Worm (Caenorhabditis elegans): ENCODE data around the gene F13A7.14.

The F13A7.14 gene

DNA sequence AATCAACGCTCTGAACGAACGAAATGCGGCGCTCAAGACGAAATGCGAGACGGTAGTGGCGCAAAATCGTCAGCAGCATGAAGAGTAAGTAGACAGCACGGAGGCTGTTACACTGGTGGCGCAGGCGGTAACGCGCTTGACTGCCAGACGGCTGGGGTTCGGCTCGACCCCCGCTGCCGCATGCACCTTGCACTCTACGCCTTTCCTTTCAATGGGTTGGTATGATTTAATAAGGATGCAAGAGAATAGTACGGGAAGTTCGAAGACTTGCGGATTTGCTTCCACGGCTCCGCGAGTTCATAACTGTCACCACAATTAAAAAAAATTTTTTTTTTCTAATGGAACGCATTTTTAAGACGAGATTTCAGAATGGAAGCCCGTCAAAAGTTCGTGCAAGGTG, 31.7 kb upstream of the F13A7.14 start (continued):
- TF ChIP-seq zag-1 (tag; optimal IDR thresholded peaks at IDR 0.05): no peak
- no peak for TF ChIP-seq egl-27 (tag; optimal IDR thresholded peaks at IDR 0.05)
- TF ChIP-seq fkh-10 (GFP tag; optimal IDR thresholded peaks at IDR 0.05): no peak
- TF ChIP-seq sox-4 (tag; optimal IDR thresholded peaks at IDR 0.05): no peak
- peak; percentile 53 for TF ChIP-seq unc-130 (tag; optimal IDR thresholded peaks at IDR 0.05)
- peak; percentile 20 for TF ChIP-seq C04F5.9 (tag; optimal IDR thresholded peaks at IDR 0.05)
- TF ChIP-seq ama-1 (optimal IDR thresholded peaks at IDR 0.05): no peak
- no peak for TF ChIP-seq lir-3 (tag; optimal IDR thresholded peaks at IDR 0.05; ENCODE audit: poor library complexity)
- no peak for TF ChIP-seq ces-1 (GFP tag; optimal IDR thresholded peaks at IDR 0.05)
- TF ChIP-seq lin-14 (GFP tag; optimal IDR thresholded peaks at IDR 0.05): no peak
- TF ChIP-seq ztf-4 (tag; optimal IDR thresholded peaks at IDR 0.05): no peak
- peak; percentile 7 for TF ChIP-seq F16B12.6 (tag; optimal IDR thresholded peaks at IDR 0.05)
- no peak for TF ChIP-seq hlh-4 (tag; optimal IDR thresholded peaks at IDR 0.05)
- peak; percentile 59 to 76 (median 61) for TF ChIP-seq ceh-82 (tag; optimal IDR thresholded peaks at IDR 0.05)
- TF ChIP-seq nhr-12 (tag; optimal IDR thresholded peaks at IDR 0.05): no peak
- no peak for TF ChIP-seq ceh-88 (GFP tag; IDR thresholded peaks at IDR 0.05)
- TF ChIP-seq fkh-4 (tag; optimal IDR thresholded peaks at IDR 0.05; ENCODE audit: borderline replicate concordance): no peak
- no peak for TF ChIP-seq nhr-237 (tag; optimal IDR thresholded peaks at IDR 0.05)
- 0 out of 2 replicates have a peak, but pooled peaks have one; percentile 40 for TF ChIP-seq grh-1 (GFP tag; IDR thresholded peaks at IDR 0.05)
- peak; percentile 20 for TF ChIP-seq fos-1 (tag; optimal IDR thresholded peaks at IDR 0.05)
- TF ChIP-seq snu-23 (GFP tag; optimal IDR thresholded peaks at IDR 0.05): peak; percentile 81
- TF ChIP-seq rnt-1 (tag; optimal IDR thresholded peaks at IDR 0.05): peak; percentile 88
- peak; percentile 47 for TF ChIP-seq xbp-1 (tag; optimal IDR thresholded peaks at IDR 0.05)
- no peak for TF ChIP-seq ceh-63 (GFP tag; optimal IDR thresholded peaks at IDR 0.05)
- no peak for TF ChIP-seq ets-5 (GFP tag; IDR thresholded peaks at IDR 0.05)
- TF ChIP-seq skn-1 (tag; optimal IDR thresholded peaks at IDR 0.05): peak; percentile 63
- no peak for TF ChIP-seq unc-98 (GFP tag; IDR thresholded peaks at IDR 0.05)
- no peak for TF ChIP-seq C34B4.2 (tag; optimal IDR thresholded peaks at IDR 0.05)
- TF ChIP-seq nhr-77 (tag; optimal IDR thresholded peaks at IDR 0.05): peak; percentile 37
- TF ChIP-seq aha-1 (tag; optimal IDR thresholded peaks at IDR 0.05): no peak
- TF ChIP-seq egl-13 (tag; optimal IDR thresholded peaks at IDR 0.05): peak; percentile 42
- peak; percentile 18 to 55 (median 47) for TF ChIP-seq dpl-1 (GFP tag; optimal IDR thresholded peaks at IDR 0.05)
- no peak for TF ChIP-seq vab-15 (tag; optimal IDR thresholded peaks at IDR 0.05)
- TF ChIP-seq ztf-11 (tag; optimal IDR thresholded peaks at IDR 0.05): peak in 1 of 2 experiments; percentile 50
- no peak for TF ChIP-seq hpl-2 (GFP tag; optimal IDR thresholded peaks at IDR 0.05)
- peak; percentile 53 for TF ChIP-seq elt-2 (tag; optimal IDR thresholded peaks at IDR 0.05)
- peak; percentile 74 for TF ChIP-seq C16A3.4 (tag; optimal IDR thresholded peaks at IDR 0.05)
- TF ChIP-seq pqm-1 (tag; optimal IDR thresholded peaks at IDR 0.05): no peak
- peak; percentile 49 for TF ChIP-seq nhr-85 (tag)
- no peak for TF ChIP-seq unc-62 (GFP tag; optimal IDR thresholded peaks at IDR 0.05)
- TF ChIP-seq nhr-47 (tag; optimal IDR thresholded peaks at IDR 0.05): peak; percentile 83
- peak in 1 of 2 experiments; percentile 63 for TF ChIP-seq mdl-1 (tag; optimal IDR thresholded peaks at IDR 0.05)
- TF ChIP-seq blmp-1 (tag; optimal IDR thresholded peaks at IDR 0.05): peak; percentile 3
- peak; percentile 17 for TF ChIP-seq fkh-8 (tag; optimal IDR thresholded peaks at IDR 0.05)
- TF ChIP-seq ceh-90 (tag; optimal IDR thresholded peaks at IDR 0.05): no peak
- no peak for TF ChIP-seq unc-30 (tag; optimal IDR thresholded peaks at IDR 0.05)
- no peak for TF ChIP-seq lin-13 (GFP tag; optimal IDR thresholded peaks at IDR 0.05)
